Worm (Caenorhabditis elegans): ENCODE results near the gene F38B6.6.

F38B6.6 gene

ce11 chrX:6642798-6643197 is 47.1 kb downstream of the F38B6.6 start:
- TF ChIP-seq sptf-2 (GFP tag; optimal IDR thresholded peaks at IDR 0.05) (no peak), nhr-80 (tag; optimal IDR thresholded peaks at IDR 0.05) (peak; percentile 52), fkh-3 (tag; optimal IDR thresholded peaks at IDR 0.05) (no peak), attf-6 (GFP tag; IDR thresholded peaks at IDR 0.05) (no peak), ZK185.1 (tag; optimal IDR thresholded peaks at IDR 0.05; ENCODE audit: poor library complexity, severe bottlenecking) (no peak), somi-1 (GFP tag; optimal IDR thresholded peaks at IDR 0.05) (peak; percentile 58), cebp-1 (GFP tag; IDR thresholded peaks at IDR 0.05) (0 out of 2 replicates have a peak, but pooled peaks have one; percentile 41), cebp-1 (tag; optimal IDR thresholded peaks at IDR 0.05) (peak; percentile 67), D2030.7 (GFP tag; IDR thresholded peaks at IDR 0.05) (no peak), hlh-12 (tag; optimal IDR thresholded peaks at IDR 0.05) (no peak), C17E4.6 (GFP tag; IDR thresholded peaks at IDR 0.05) (no peak), ceh-91 (GFP tag; IDR thresholded peaks at IDR 0.05) (no peak), F23B12.7 (tag; optimal IDR thresholded peaks at IDR 0.05; ENCODE audit: insufficient read depth) (no peak), Y67H2A.10 (GFP tag; conservative IDR thresholded peaks at IDR 0.05) (no peak), xnd-1 (tag; optimal IDR thresholded peaks at IDR 0.05) (no peak), B0019.2 (GFP tag; conservative IDR thresholded peaks at IDR 0.05) (no peak), nfya-1 (tag; optimal IDR thresholded peaks at IDR 0.05; ENCODE audit: borderline replicate concordance, insufficient read depth) (no peak), ztf-28 (GFP tag; IDR thresholded peaks at IDR 0.05) (no peak), T26A5.8 (tag; optimal IDR thresholded peaks at IDR 0.05) (no peak), Y79H2A.3 (GFP tag; conservative IDR thresholded peaks at IDR 0.05) (no peak), atf-7 (tag; optimal IDR thresholded peaks at IDR 0.05) (peak; percentile 28), attf-5 (GFP tag; optimal IDR thresholded peaks at IDR 0.05) (peak; percentile 37), K12H6.12 (tag; optimal IDR thresholded peaks at IDR 0.05) (no peak), dox-1 (GFP tag; IDR thresholded peaks at IDR 0.05) (no peak), ztf-26 (tag; optimal IDR thresholded peaks at IDR 0.05) (peak; percentile 23), ztf-3 (GFP tag; optimal IDR thresholded peaks at IDR 0.05) (no peak), lin-40 (tag; optimal IDR thresholded peaks at IDR 0.05) (no peak), nfya-2 (GFP tag; IDR thresholded peaks at IDR 0.05) (0 out of 2 replicates have a peak, but pooled peaks have one; percentile 6), unc-62 (GFP tag; optimal IDR thresholded peaks at IDR 0.05) (no peak), lin-26 (GFP tag; IDR thresholded peaks at IDR 0.05) (0 out of 2 replicates have a peak, but pooled peaks have one; percentile 31), K11D2.4 (GFP tag; IDR thresholded peaks at IDR 0.05) (0 out of 2 replicates have a peak, but pooled peaks have one; percentile 34)

ce11 chrX:6641509-6641908 is 48.4 kb downstream of the F38B6.6 start:
- TF ChIP-seq nhr-80 (tag; optimal IDR thresholded peaks at IDR 0.05) = peak; percentile 33
- TF ChIP-seq Y53G8AR.9 (GFP tag; conservative IDR thresholded peaks at IDR 0.05) = no peak

- no peak for TF ChIP-seq pha-4 (tag; optimal IDR thresholded peaks at IDR 0.05)
- no peak for TF ChIP-seq rec-8 (tag; optimal IDR thresholded peaks at IDR 0.05)
- no peak for TF ChIP-seq madf-8 (GFP tag; conservative IDR thresholded peaks at IDR 0.05)
- no peak for TF ChIP-seq hlh-12 (tag; optimal IDR thresholded peaks at IDR 0.05)
- no peak for TF ChIP-seq tbp1 (GFP tag; optimal IDR thresholded peaks at IDR 0.05)
- TF ChIP-seq K11D2.4 (GFP tag; IDR thresholded peaks at IDR 0.05) = no peak
- no peak for TF ChIP-seq bed-2 (GFP tag; IDR thresholded peaks at IDR 0.05)
- no peak for TF ChIP-seq F57A8.1 (GFP tag; optimal IDR thresholded peaks at IDR 0.05)
- no peak for TF ChIP-seq attf-5 (GFP tag; optimal IDR thresholded peaks at IDR 0.05)
- no peak for TF ChIP-seq rpc-1 (optimal IDR thresholded peaks at IDR 0.05)
- no peak for TF ChIP-seq rpc-1 (tag; optimal IDR thresholded peaks at IDR 0.05)
- TF ChIP-seq F49E8.2 (tag; optimal IDR thresholded peaks at IDR 0.05; ENCODE audit: insufficient read depth) = no peak
- no peak for TF ChIP-seq akir-1 (GFP tag; optimal IDR thresholded peaks at IDR 0.05)
- TF ChIP-seq B0035.1 (tag; optimal IDR thresholded peaks at IDR 0.05) = no peak
- no peak for TF ChIP-seq xnd-1 (tag; optimal IDR thresholded peaks at IDR 0.05)
- no peak for TF ChIP-seq repo-1 (tag; optimal IDR thresholded peaks at IDR 0.05)
- no peak for TF ChIP-seq ztf-6 (GFP tag; IDR thresholded peaks at IDR 0.05)
- TF ChIP-seq K12H6.12 (tag; optimal IDR thresholded peaks at IDR 0.05) = no peak
- no peak for TF ChIP-seq athp-1 (tag; optimal IDR thresholded peaks at IDR 0.05)
- TF ChIP-seq unc-62 (GFP tag; optimal IDR thresholded peaks at IDR 0.05) = no peak
Measured at ce11 chrX:6640570-6641199, 49.2 kb downstream of the F38B6.6 start, which contains the start of gene nhr-120. Gene nhr-120, minus strand, starts transcription at chrX:6640620.

Measured in whole organism, young adult.